Worm (Caenorhabditis elegans) whole organism, midembryonic: ENCODE measurements around the gene R02D5.9.

Experiments used
- T22C8.4 ChIP-seq: fragments of 200-800 bp; sonication (Bioruptor generic); IDR thresholded peaks from 2 replicates; pipeline ENCODE4 v1.3.6; 2022; ENCODE audit warnings: missing genetic modification characterization, missing compliant biosample characterization
- cog-1 ChIP-seq: sonication (generic microtip); optimal IDR thresholded peaks from 2 replicates; lab custom pipeline; 2016; ENCODE audit warnings: missing genetic modification characterization, missing compliant biosample characterization
- flt-1 ChIP-seq: fragments of 200-800 bp; sonication (Bioruptor generic); IDR thresholded peaks from 2 replicates; pipeline ENCODE4 v1.3.6; 2022; ENCODE audit warnings: missing genetic modification characterization, missing compliant biosample characterization
- klf-2 ChIP-seq: fragments of 200-800 bp; sonication (Bioruptor generic); conservative IDR thresholded peaks from 2 replicates; pipeline ENCODE4 v1.3.6; 2022; ENCODE audit warnings: missing genetic modification reagents, missing genetic modification characterization, missing compliant biosample characterization
- med-1 ChIP-seq: sonication (generic microtip); optimal IDR thresholded peaks from 2 replicates; lab custom pipeline; 2017; ENCODE audit warnings: missing genetic modification characterization, mild to moderate bottlenecking, missing compliant biosample characterization, antibody characterized with exemption, missing genetic modification reagents; ENCODE audit not compliant: insufficient read depth
- ztf-29 ChIP-seq: fragments of 200-800 bp; sonication (Bioruptor generic); IDR thresholded peaks from 2 replicates; pipeline ENCODE4 v1.3.6; 2022; ENCODE audit warnings: missing genetic modification reagents, missing genetic modification characterization, missing compliant biosample characterization

- TF ChIP-seq T22C8.4 (GFP tag; lab: Robert Waterston, UW) (no peak), cog-1 (tag; lab: Kevin White, UChicago) (no peak), med-1 (GFP tag; lab: Kevin White, UChicago) (no peak), flt-1 (GFP tag; lab: Robert Waterston, UW) (no peak), ztf-29 (GFP tag; lab: Robert Waterston, UW) (no peak), klf-2 (no peak)
Observed at ce11 chrV:14491097-14491496, 19.8 kb downstream of the R02D5.9 start.
